Worm (Caenorhabditis elegans) whole organism, L3 larva: ENCODE measurements around the gene rgs-7.
A peak's percentile ranks its signal among the peaks of the same experiment; 100 is the strongest.

Experiments used
- ZK546.5 ChIP-seq: sonication (generic microtip); optimal IDR thresholded peaks from 2 replicates; lab custom pipeline; 2017; ENCODE audit warnings: missing biosample characterization, missing genetic modification characterization
- aly-2 ChIP-seq: fragments of 150-350 bp; optimal IDR thresholded peaks from 2 replicates; lab custom pipeline; 2014; ENCODE audit warnings: missing biosample characterization, missing genetic modification characterization
- ama-1 ChIP-seq: fragments of 150-350 bp; optimal IDR thresholded peaks from 2 replicates; lab custom pipeline; 2018
- ceh-16 ChIP-seq: sonication (generic microtip); optimal IDR thresholded peaks from 2 replicates; lab custom pipeline; 2017; ENCODE audit warnings: missing biosample characterization, missing genetic modification characterization
- ceh-28 ChIP-seq: fragments of 150-350 bp; optimal IDR thresholded peaks from 2 replicates; lab custom pipeline; 2014; ENCODE audit warnings: missing biosample characterization, missing genetic modification reagents, missing genetic modification characterization
- ceh-82 ChIP-seq: fragments of 150-350 bp; optimal IDR thresholded peaks from 2 replicates; lab custom pipeline; 2014; ENCODE audit warnings: missing biosample characterization, missing genetic modification characterization
- ceh-9 ChIP-seq: sonication (generic microtip); optimal IDR thresholded peaks from 2 replicates; lab custom pipeline; 2018; ENCODE audit warnings: missing biosample characterization, missing genetic modification characterization
- daf-12 ChIP-seq: fragments of 150-350 bp; optimal IDR thresholded peaks from 2 replicates; lab custom pipeline; 2014; ENCODE audit warnings: missing biosample characterization, missing genetic modification reagents, missing genetic modification characterization
- egl-27 ChIP-seq: sonication (generic microtip); optimal IDR thresholded peaks from 4 replicates; lab custom pipeline; 2017; ENCODE audit warnings: missing biosample characterization, missing genetic modification reagents, missing genetic modification characterization
- egl-5 ChIP-seq: fragments of 150-350 bp; optimal IDR thresholded peaks from 2 replicates; lab custom pipeline; 2017; ENCODE audit warnings: missing biosample characterization, missing genetic modification reagents, missing genetic modification characterization, inconsistent platforms
- elt-1 ChIP-seq: fragments of 150-350 bp; optimal IDR thresholded peaks from 2 replicates; lab custom pipeline; 2014; ENCODE audit warnings: missing biosample characterization, missing genetic modification characterization
- elt-2 ChIP-seq: sonication (generic microtip); optimal IDR thresholded peaks from 2 replicates; lab custom pipeline; 2016; ENCODE audit warnings: missing genetic modification reagents, mild to moderate bottlenecking, missing genetic modification characterization, missing compliant biosample characterization
- elt-3 ChIP-seq, 3 experiments: fragments of 150-350 bp in 1 of 3; sonication (generic microtip) in 2 of 3; optimal IDR thresholded peaks; 2 replicates in 2 of 3; 4 replicates in 1 of 3; lab custom pipeline; 2014 to 2017; ENCODE audit warnings: missing biosample characterization in 3 of 3, missing genetic modification characterization in 3 of 3
- eor-1 ChIP-seq, 2 experiments: fragments of 150-350 bp; optimal IDR thresholded peaks; 2 replicates each; lab custom pipeline; 2014 to 2018; ENCODE audit warnings: missing biosample characterization in 2 of 2, missing genetic modification characterization in 2 of 2
- fkh-10 ChIP-seq: sonication (generic microtip); optimal IDR thresholded peaks from 2 replicates; lab custom pipeline; 2017; ENCODE audit warnings: missing biosample characterization, missing genetic modification reagents, missing genetic modification characterization
- fkh-2 ChIP-seq: fragments of 150-350 bp; optimal IDR thresholded peaks from 2 replicates; lab custom pipeline; 2014; ENCODE audit warnings: missing biosample characterization, missing genetic modification reagents, missing genetic modification characterization
- jun-1 ChIP-seq: fragments of 150-350 bp; optimal IDR thresholded peaks from 2 replicates; lab custom pipeline; 2014; ENCODE audit warnings: missing biosample characterization, missing genetic modification reagents, missing genetic modification characterization
- lin-39 ChIP-seq: fragments of 150-350 bp; optimal IDR thresholded peaks from 2 replicates; lab custom pipeline; 2018; ENCODE audit warnings: missing biosample characterization, missing genetic modification reagents, missing genetic modification characterization
- lsy-12 ChIP-seq: sonication (generic microtip); optimal IDR thresholded peaks from 2 replicates; lab custom pipeline; 2016; ENCODE audit warnings: mild to moderate bottlenecking, missing genetic modification characterization, missing compliant biosample characterization
- mdl-1 ChIP-seq: fragments of 150-350 bp; optimal IDR thresholded peaks from 2 replicates; lab custom pipeline; 2014; ENCODE audit warnings: missing biosample characterization, missing genetic modification characterization
- mml-1 ChIP-seq: fragments of 150-350 bp; sonication (generic microtip); optimal IDR thresholded peaks from 3 replicates; lab custom pipeline; 2014; ENCODE audit warnings: missing biosample characterization, missing genetic modification characterization
- nhr-23 ChIP-seq: fragments of 150-350 bp; optimal IDR thresholded peaks from 2 replicates; lab custom pipeline; 2014; ENCODE audit warnings: missing biosample characterization, missing genetic modification reagents, missing genetic modification characterization
- nhr-237 ChIP-seq: fragments of 150-350 bp; optimal IDR thresholded peaks from 2 replicates; lab custom pipeline; 2014; ENCODE audit warnings: missing biosample characterization, missing genetic modification characterization
- nhr-43 ChIP-seq: sonication (generic microtip); optimal IDR thresholded peaks from 2 replicates; lab custom pipeline; 2016; ENCODE audit warnings: mild to moderate bottlenecking, missing genetic modification characterization, missing compliant biosample characterization; ENCODE audit not compliant: poor library complexity, severe bottlenecking
- pha-4 ChIP-seq: fragments of 150-350 bp; optimal IDR thresholded peaks from 2 replicates; lab custom pipeline; 2014; ENCODE audit warnings: missing biosample characterization, missing genetic modification reagents, missing genetic modification characterization
- pqm-1 ChIP-seq: fragments of 150-350 bp; optimal IDR thresholded peaks from 2 replicates; lab custom pipeline; 2017; ENCODE audit warnings: missing biosample characterization, missing genetic modification characterization, inconsistent platforms
- sea-2 ChIP-seq: fragments of 150-350 bp; sonication (generic microtip); optimal IDR thresholded peaks from 4 replicates; lab custom pipeline; 2014; ENCODE audit warnings: missing biosample characterization, missing genetic modification reagents, missing genetic modification characterization
- skn-1 ChIP-seq: fragments of 150-350 bp; optimal IDR thresholded peaks from 2 replicates; lab custom pipeline; 2014; ENCODE audit warnings: missing biosample characterization, missing genetic modification characterization
- snpc-4 ChIP-seq: fragments of 150-350 bp; optimal IDR thresholded peaks from 2 replicates; lab custom pipeline; 2014; ENCODE audit warnings: missing biosample characterization, missing genetic modification characterization
- tbx-2 ChIP-seq: sonication (generic microtip); optimal IDR thresholded peaks from 2 replicates; lab custom pipeline; 2016; ENCODE audit warnings: mild to moderate bottlenecking, missing genetic modification characterization, missing compliant biosample characterization
- unc-62 ChIP-seq: fragments of 150-350 bp; sonication (generic microtip); optimal IDR thresholded peaks from 4 replicates; lab custom pipeline; 2014; ENCODE audit warnings: missing biosample characterization, missing genetic modification reagents, missing genetic modification characterization
- zag-1 ChIP-seq: fragments of 150-350 bp; optimal IDR thresholded peaks from 2 replicates; lab custom pipeline; 2014; ENCODE audit warnings: missing biosample characterization, missing genetic modification characterization
- ztf-4 ChIP-seq: fragments of 150-350 bp; optimal IDR thresholded peaks from 2 replicates; lab custom pipeline; 2014; ENCODE audit warnings: missing biosample characterization, missing genetic modification characterization

The rgs-7 gene

ce11 chrX:3505062-3505461 is 37.3 kb upstream of the rgs-7 start:
- TF ChIP-seq unc-62 (GFP tag; lab: Kevin White, UChicago) (no peak), pha-4 (tag; lab: Kevin White, UChicago) (peak; percentile 41), elt-1 (tag; lab: Kevin White, UChicago) (no peak), pqm-1 (peak; percentile 70), ceh-16 (no peak), zag-1 (tag; lab: Kevin White, UChicago) (no peak), sea-2 (GFP tag; lab: Kevin White, UChicago) (no peak), elt-2 (tag; lab: Kevin White, UChicago) (peak; percentile 59), fkh-2 (tag; lab: Kevin White, UChicago) (no peak), skn-1 (tag; lab: Kevin White, UChicago) (no peak), snpc-4 (tag; lab: Kevin White, UChicago) (no peak)

- TF ChIP-seq tbx-2 (no peak), pqm-1 (peak; percentile 30), aly-2 (tag; lab: Kevin White, UChicago) (no peak), skn-1 (tag; lab: Kevin White, UChicago) (peak; percentile 0), ztf-4 (tag; lab: Kevin White, UChicago) (no peak), ceh-16 (no peak), elt-2 (tag; lab: Kevin White, UChicago) (peak; percentile 57)
Measured at ce11 chrX:3506556-3506955, 35.8 kb upstream of the rgs-7 start.

- TF ChIP-seq ZK546.5 (no peak), egl-27 (no peak), fkh-10 (no peak), ama-1 (no peak), eor-1 (tag; optimal IDR thresholded peaks at IDR 0.05; lab: Kevin White, UChicago) (no peak), ceh-82 (tag; lab: Kevin White, UChicago) (no peak), sea-2 (GFP tag; lab: Kevin White, UChicago) (no peak), ceh-28 (tag; lab: Kevin White, UChicago) (no peak), nhr-237 (tag; lab: Kevin White, UChicago) (no peak), zag-1 (tag; lab: Kevin White, UChicago) (no peak), egl-5 (tag; lab: Kevin White, UChicago) (no peak)
Measured at ce11 chrX:3507214-3507613, 35.1 kb upstream of the rgs-7 start.

- TF ChIP-seq elt-2 (tag; lab: Kevin White, UChicago) (no peak), ceh-9 (tag; lab: Kevin White, UChicago) (no peak), lsy-12 (tag; lab: Kevin White, UChicago) (no peak), lin-39 (tag; lab: Kevin White, UChicago) (no peak), ceh-82 (tag; lab: Kevin White, UChicago) (no peak), nhr-23 (tag; lab: Kevin White, UChicago) (no peak), nhr-237 (tag; lab: Kevin White, UChicago) (no peak), ceh-16 (no peak), mml-1 (no peak), zag-1 (tag; lab: Kevin White, UChicago) (no peak), unc-62 (GFP tag; lab: Kevin White, UChicago) (no peak), fkh-2 (tag; lab: Kevin White, UChicago) (no peak), pqm-1 (no peak), egl-27 (no peak), daf-12 (tag; lab: Kevin White, UChicago) (no peak), mdl-1 (tag; lab: Kevin White, UChicago) (no peak), pha-4 (tag; lab: Kevin White, UChicago) (no peak), jun-1 (tag; lab: Kevin White, UChicago) (no peak), fkh-10 (no peak), elt-3 (tag; optimal IDR thresholded peaks at IDR 0.05; lab: Kevin White, UChicago) (no peak)
- TF ChIP-seq, all 47 proteins: peak for 0
Measured at ce11 chrX:3508906-3509305, 33.4 kb upstream of the rgs-7 start, which contains the start of gene sox-4. Gene sox-4, minus strand, starts transcription at chrX:3509006.

ce11 chrX:3513715-3514114 is 28.6 kb upstream of the rgs-7 start:
- TF ChIP-seq nhr-43 (tag; lab: Kevin White, UChicago) (no peak), fkh-10 (peak; percentile 81), daf-12 (tag; lab: Kevin White, UChicago) (no peak)
